Worm (Caenorhabditis elegans) whole organism, late embryonic: ENCODE measurements around the gene ccd-5.

ENCODE experiments used
- C08G9.2 ChIP-seq: sonication (generic microtip); optimal IDR thresholded peaks from 2 replicates; lab custom pipeline; 2016; ENCODE audit warnings: mild to moderate bottlenecking, missing genetic modification characterization, moderate library complexity, missing compliant biosample characterization
- C38D4.7 ChIP-seq: fragments of 200-800 bp; sonication (Bioruptor generic); optimal IDR thresholded peaks from 2 replicates; lab custom pipeline; 2018; ENCODE audit warnings: mild to moderate bottlenecking, missing genetic modification characterization, moderate library complexity, missing compliant biosample characterization
- F13H6.1 ChIP-seq: sonication (generic microtip); optimal IDR thresholded peaks from 2 replicates; lab custom pipeline; 2016; ENCODE audit warnings: missing genetic modification characterization, missing compliant biosample characterization
- K09A11.1 ChIP-seq: sonication (generic microtip); optimal IDR thresholded peaks from 2 replicates; lab custom pipeline; 2017; ENCODE audit warnings: antibody characterized with exemption, mild to moderate bottlenecking, missing genetic modification characterization, missing compliant biosample characterization; ENCODE audit not compliant: insufficient read depth
- T23F11.4 ChIP-seq: fragments of 200-800 bp; sonication (Bioruptor generic); optimal IDR thresholded peaks from 2 replicates; lab custom pipeline; 2018; ENCODE audit warnings: mild to moderate bottlenecking, missing genetic modification characterization, missing compliant biosample characterization
- Y22D7AL.16 ChIP-seq: sonication (generic microtip); optimal IDR thresholded peaks from 2 replicates; lab custom pipeline; 2016; ENCODE audit warnings: missing genetic modification characterization, missing compliant biosample characterization
- ceh-14 ChIP-seq: sonication (generic microtip); optimal IDR thresholded peaks from 2 replicates; lab custom pipeline; 2016; ENCODE audit warnings: missing genotype, missing genetic modification characterization, missing compliant biosample characterization
- ceh-18 ChIP-seq: sonication (generic microtip); optimal IDR thresholded peaks from 2 replicates; lab custom pipeline; 2016; ENCODE audit warnings: missing genetic modification characterization, missing compliant biosample characterization
- ceh-2 ChIP-seq: sonication (generic microtip); optimal IDR thresholded peaks from 2 replicates; lab custom pipeline; 2016; ENCODE audit warnings: missing genotype, missing genetic modification characterization, missing compliant biosample characterization
- ceh-24 ChIP-seq: sonication (generic microtip); optimal IDR thresholded peaks from 2 replicates; lab custom pipeline; 2016; ENCODE audit warnings: mild to moderate bottlenecking, missing genetic modification characterization, missing compliant biosample characterization
- ceh-31 ChIP-seq: sonication (generic microtip); optimal IDR thresholded peaks from 2 replicates; lab custom pipeline; 2016; ENCODE audit warnings: missing genetic modification characterization, missing compliant biosample characterization
- ceh-34 ChIP-seq: sonication (generic microtip); optimal IDR thresholded peaks from 2 replicates; lab custom pipeline; 2016; ENCODE audit warnings: mild to moderate bottlenecking, missing genetic modification characterization, missing compliant biosample characterization
- ceh-6 ChIP-seq: fragments of 200-800 bp; sonication (Bioruptor generic); optimal IDR thresholded peaks from 2 replicates; lab custom pipeline; 2018; ENCODE audit warnings: mild to moderate bottlenecking, missing genetic modification characterization, missing compliant biosample characterization
- dmd-4 ChIP-seq: sonication (generic microtip); optimal IDR thresholded peaks from 2 replicates; lab custom pipeline; 2016; ENCODE audit warnings: borderline replicate concordance, missing genetic modification characterization, missing compliant biosample characterization
- elt-2 ChIP-seq: sonication (generic microtip); optimal IDR thresholded peaks from 2 replicates; lab custom pipeline; 2016; ENCODE audit warnings: missing genetic modification reagents, missing genetic modification characterization, missing compliant biosample characterization
- elt-4 ChIP-seq: sonication (generic microtip); optimal IDR thresholded peaks from 2 replicates; lab custom pipeline; 2016; ENCODE audit warnings: missing genetic modification characterization, missing compliant biosample characterization
- ets-4 ChIP-seq: sonication (generic microtip); optimal IDR thresholded peaks from 2 replicates; lab custom pipeline; 2016; ENCODE audit warnings: missing genetic modification characterization, missing compliant biosample characterization
- fax-1 ChIP-seq: sonication (generic microtip); optimal IDR thresholded peaks from 2 replicates; lab custom pipeline; 2016; ENCODE audit warnings: missing genotype, missing genetic modification characterization, missing compliant biosample characterization
- fkh-6 ChIP-seq: sonication (generic microtip); optimal IDR thresholded peaks from 2 replicates; lab custom pipeline; 2016; ENCODE audit warnings: missing genetic modification characterization, missing compliant biosample characterization
- gmeb-2 ChIP-seq: sonication (generic microtip); optimal IDR thresholded peaks from 2 replicates; lab custom pipeline; 2016; ENCODE audit warnings: missing genetic modification characterization, inconsistent platforms, missing compliant biosample characterization
- hlh-15 ChIP-seq: sonication (generic microtip); optimal IDR thresholded peaks from 2 replicates; lab custom pipeline; 2016; ENCODE audit warnings: missing genetic modification characterization, missing compliant biosample characterization
- hlh-30 ChIP-seq: sonication (generic microtip); optimal IDR thresholded peaks from 2 replicates; lab custom pipeline; 2017; ENCODE audit warnings: antibody characterized with exemption, missing genetic modification characterization, missing compliant biosample characterization; ENCODE audit not compliant: insufficient read depth
- hlh-6 ChIP-seq: sonication (generic microtip); optimal IDR thresholded peaks from 2 replicates; lab custom pipeline; 2016; ENCODE audit warnings: missing genotype, missing genetic modification characterization, missing compliant biosample characterization
- lim-6 ChIP-seq: sonication (generic microtip); optimal IDR thresholded peaks from 2 replicates; lab custom pipeline; 2016; ENCODE audit warnings: missing genetic modification characterization, missing compliant biosample characterization
- mec-3 ChIP-seq: sonication (generic microtip); optimal IDR thresholded peaks from 2 replicates; lab custom pipeline; 2016; ENCODE audit warnings: borderline replicate concordance, missing genetic modification characterization, missing compliant biosample characterization
- nfya-1 ChIP-seq: sonication (generic microtip); optimal IDR thresholded peaks from 2 replicates; lab custom pipeline; 2017; ENCODE audit warnings: missing genetic modification characterization, mild to moderate bottlenecking, missing compliant biosample characterization, antibody characterized with exemption, moderate library complexity
- npax-4 ChIP-seq: sonication (generic microtip); optimal IDR thresholded peaks from 2 replicates; lab custom pipeline; 2016; ENCODE audit warnings: missing genetic modification characterization, missing compliant biosample characterization
- odd-2 ChIP-seq: sonication (generic microtip); optimal IDR thresholded peaks from 2 replicates; lab custom pipeline; 2017; ENCODE audit warnings: antibody characterized with exemption, mild to moderate bottlenecking, missing genetic modification characterization, missing compliant biosample characterization
- pha-2 ChIP-seq: sonication (generic microtip); optimal IDR thresholded peaks from 2 replicates; lab custom pipeline; 2017; ENCODE audit warnings: mild to moderate bottlenecking, missing genetic modification characterization, missing compliant biosample characterization
- pros-1 ChIP-seq: fragments of 150-350 bp; optimal IDR thresholded peaks from 2 replicates; lab custom pipeline; 2014; ENCODE audit warnings: missing biosample characterization, missing genetic modification reagents, missing genetic modification characterization
- rnt-1 ChIP-seq: sonication (generic microtip); optimal IDR thresholded peaks from 2 replicates; lab custom pipeline; 2016; ENCODE audit warnings: missing genetic modification characterization, missing compliant biosample characterization
- sdc-2 ChIP-seq: sonication (generic microtip); optimal IDR thresholded peaks from 2 replicates; lab custom pipeline; 2016; ENCODE audit warnings: missing genotype, missing genetic modification characterization, missing compliant biosample characterization
- sox-2 ChIP-seq: fragments of 200-800 bp; sonication (Bioruptor generic); IDR thresholded peaks from 2 replicates; pipeline ENCODE4 v1.3.6; 2022; ENCODE audit warnings: missing genetic modification reagents, missing genetic modification characterization, missing compliant biosample characterization
- syd-9 ChIP-seq: sonication (generic microtip); optimal IDR thresholded peaks from 2 replicates; lab custom pipeline; 2016; ENCODE audit warnings: mild to moderate bottlenecking, missing genetic modification characterization, moderate library complexity, missing compliant biosample characterization
- tbx-2 ChIP-seq: sonication (generic microtip); optimal IDR thresholded peaks from 2 replicates; lab custom pipeline; 2016; ENCODE audit warnings: missing genetic modification characterization, missing compliant biosample characterization
- tbx-7 ChIP-seq: sonication (generic microtip); optimal IDR thresholded peaks from 2 replicates; lab custom pipeline; 2016; ENCODE audit warnings: missing genotype, missing genetic modification characterization, missing compliant biosample characterization
- unc-42 ChIP-seq: sonication (generic microtip); optimal IDR thresholded peaks from 2 replicates; lab custom pipeline; 2016; ENCODE audit warnings: missing genotype, missing genetic modification characterization, missing compliant biosample characterization
- unc-55 ChIP-seq: sonication (generic microtip); optimal IDR thresholded peaks from 2 replicates; lab custom pipeline; 2017; ENCODE audit warnings: missing biosample characterization, missing genetic modification reagents, missing genetic modification characterization

ccd-5 gene

DNA sequence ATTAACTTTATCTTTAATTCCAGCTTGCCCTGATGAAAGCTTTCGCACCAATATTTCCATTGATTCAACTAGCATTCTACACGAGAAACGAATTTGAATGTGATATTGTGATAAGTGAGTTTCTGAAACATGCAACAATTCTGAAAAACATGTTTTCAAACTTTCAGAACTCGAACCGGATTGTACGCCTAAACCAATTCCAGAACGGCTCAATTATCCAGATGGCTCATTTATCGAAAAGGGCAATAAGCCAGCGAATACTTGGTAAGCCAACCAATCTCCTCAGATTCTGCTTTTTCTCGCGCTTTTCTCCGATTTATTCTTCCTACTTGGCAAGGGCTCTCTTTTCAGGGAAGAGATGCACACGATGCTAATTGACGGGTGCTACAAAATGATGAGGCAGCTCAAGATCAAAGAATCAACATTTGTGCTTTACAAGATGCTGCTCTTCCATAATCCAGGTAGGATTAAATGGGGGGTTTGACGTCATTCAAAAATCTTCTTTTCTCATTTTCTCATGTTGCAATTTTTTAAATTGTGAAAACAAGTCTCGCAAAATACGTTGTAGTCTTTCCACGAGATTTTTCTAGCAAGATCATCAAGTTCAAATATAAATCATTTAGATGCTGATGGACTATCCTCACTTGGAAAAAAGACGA, 32.0 kb upstream of the ccd-5 start:
- TF ChIP-seq hlh-30 (tag; lab: Kevin White, UChicago) (no peak), sox-2 (GFP tag; lab: Robert Waterston, UW) (no peak), pros-1 (tag; lab: Kevin White, UChicago) (no peak), F13H6.1 (tag; lab: Kevin White, UChicago) (no peak), ets-4 (no peak), ceh-6 (GFP tag; lab: Kevin White, UChicago) (no peak), ceh-34 (tag; lab: Kevin White, UChicago) (no peak), elt-2 (tag; lab: Kevin White, UChicago) (no peak), gmeb-2 (tag; lab: Kevin White, UChicago) (no peak), sdc-2 (no peak), unc-42 (tag; lab: Kevin White, UChicago) (no peak), hlh-15 (tag; lab: Kevin White, UChicago) (no peak), elt-4 (no peak), npax-4 (tag; lab: Kevin White, UChicago) (no peak), pha-2 (tag; lab: Kevin White, UChicago) (no peak), T23F11.4 (GFP tag; lab: Kevin White, UChicago) (no peak), ceh-24 (no peak), C38D4.7 (GFP tag; lab: Kevin White, UChicago) (no peak), tbx-7 (no peak)

DNA sequence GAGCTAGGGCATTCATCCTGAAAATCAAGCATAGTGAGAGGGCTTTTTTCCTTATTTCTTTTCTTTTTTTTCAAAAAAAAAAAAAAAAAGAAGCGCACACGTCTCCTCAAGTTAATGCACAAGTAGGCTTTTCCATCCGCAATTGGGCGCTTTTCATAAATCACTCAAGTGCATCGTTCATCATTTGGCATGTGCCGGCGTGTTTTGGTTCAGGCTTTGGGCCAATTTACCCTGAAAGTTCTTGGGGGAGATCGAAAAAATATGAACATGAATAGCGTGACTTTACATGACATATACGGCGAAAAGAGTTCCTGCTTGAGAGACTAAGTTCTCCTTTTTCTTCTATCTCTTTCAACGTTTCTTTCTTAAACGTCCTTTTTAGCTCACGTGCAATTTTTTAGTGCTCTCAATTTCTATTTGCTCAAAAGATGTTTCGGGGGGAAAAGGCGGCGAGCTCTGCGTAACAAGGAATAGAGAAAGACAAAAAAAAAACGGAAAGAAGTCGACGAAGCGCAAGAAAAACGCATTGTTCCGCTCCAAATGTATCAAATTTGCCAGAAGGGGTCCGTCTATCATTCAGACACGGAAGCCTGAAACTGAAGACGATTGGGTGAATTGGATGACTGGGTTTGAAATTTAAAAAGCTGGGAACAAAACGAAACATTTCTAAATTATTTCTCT, 28.7 kb upstream of the ccd-5 start:
- TF ChIP-seq ceh-6 (GFP tag; lab: Kevin White, UChicago), result no peak
- TF ChIP-seq unc-42 (tag; lab: Kevin White, UChicago), result peak; percentile 23
- no peak for TF ChIP-seq lim-6

DNA sequence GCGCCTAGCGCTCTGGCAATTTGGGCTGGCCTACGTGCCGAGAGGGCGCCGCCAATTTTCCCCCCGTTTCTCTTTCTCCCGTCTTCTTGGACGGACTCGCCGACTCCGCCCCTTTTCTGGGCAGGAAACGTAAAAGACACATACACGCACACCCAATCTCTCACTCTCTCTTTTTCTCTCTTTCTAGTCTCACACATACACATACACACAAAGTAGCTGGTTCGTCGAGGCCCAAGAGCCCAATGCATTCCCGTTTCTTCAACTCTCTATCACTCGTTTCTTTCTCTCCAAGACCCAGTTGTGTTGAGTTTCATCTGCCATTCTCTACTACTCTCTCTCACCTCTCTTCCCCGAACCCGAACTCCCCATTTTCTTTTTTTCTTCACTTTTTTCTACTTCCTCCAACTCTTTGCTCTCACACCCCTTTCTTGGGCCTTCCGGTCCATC, 26.4 kb upstream of the ccd-5 start:
- TF ChIP-seq ceh-14 (tag; lab: Kevin White, UChicago), result peak; percentile 74
- no peak for TF ChIP-seq mec-3 (tag; lab: Kevin White, UChicago)
- TF ChIP-seq K09A11.1 (tag; lab: Kevin White, UChicago), result no peak
- TF ChIP-seq elt-4, result no peak
- TF ChIP-seq ceh-18 (tag; lab: Kevin White, UChicago), result peak; percentile 93
- TF ChIP-seq unc-55 (GFP tag; lab: Kevin White, UChicago), result peak; percentile 24
- peak; percentile 78 for TF ChIP-seq ceh-31 (tag; lab: Kevin White, UChicago)
- no peak for TF ChIP-seq ceh-2 (tag; lab: Kevin White, UChicago)
- peak; percentile 75 for TF ChIP-seq unc-42 (tag; lab: Kevin White, UChicago)
- TF ChIP-seq odd-2 (tag; lab: Kevin White, UChicago), result no peak
- peak; percentile 16 for TF ChIP-seq fax-1 (tag; lab: Kevin White, UChicago)
- TF ChIP-seq hlh-6, result peak; percentile 74
- TF ChIP-seq fkh-6, result peak; percentile 37
- peak; percentile 37 for TF ChIP-seq F13H6.1 (tag; lab: Kevin White, UChicago)
- TF ChIP-seq pha-2 (tag; lab: Kevin White, UChicago), result no peak
- TF ChIP-seq Y22D7AL.16 (tag; lab: Kevin White, UChicago), result no peak
- TF ChIP-seq ceh-34 (tag; lab: Kevin White, UChicago), result peak; percentile 53
- peak; percentile 61 for TF ChIP-seq nfya-1 (tag; lab: Kevin White, UChicago)
- TF ChIP-seq syd-9 (tag; lab: Kevin White, UChicago), result peak; percentile 54
- TF ChIP-seq rnt-1, result peak; percentile 72
- TF ChIP-seq dmd-4 (tag; lab: Kevin White, UChicago), result no peak
- TF ChIP-seq C08G9.2, result peak; percentile 40
- peak; percentile 65 for TF ChIP-seq tbx-2 (tag; lab: Kevin White, UChicago)
- TF ChIP-seq C38D4.7 (GFP tag; lab: Kevin White, UChicago), result peak; percentile 14
- TF ChIP-seq sdc-2, result peak; percentile 2
